Worm (Caenorhabditis elegans) whole organism, young adult: ENCODE results near the gene twk-20.

Experiments used
- B0019.2 ChIP-seq: fragments of 200-800 bp; sonication (Bioruptor generic); conservative IDR thresholded peaks from 2 replicates; pipeline ENCODE4 v1.3.6; 2022; ENCODE audit warnings: missing genetic modification reagents, missing genetic modification characterization, missing compliant biosample characterization
- B0035.1 ChIP-seq: sonication (generic microtip); optimal IDR thresholded peaks from 2 replicates; lab custom pipeline; 2016; ENCODE audit warnings: missing genetic modification characterization, mild to moderate bottlenecking, missing compliant biosample characterization, missing genotype, missing genetic modification reagents
- B0261.1 ChIP-seq: sonication (generic microtip); optimal IDR thresholded peaks from 2 replicates; lab custom pipeline; 2016; ENCODE audit warnings: mild to moderate bottlenecking, missing genetic modification characterization, moderate library complexity, missing compliant biosample characterization
- C06A6.2 ChIP-seq: fragments of 200-800 bp; sonication (Bioruptor generic); conservative IDR thresholded peaks from 2 replicates; pipeline ENCODE4 v1.3.6; 2022; ENCODE audit warnings: missing genetic modification characterization, missing compliant biosample characterization
- C17E4.6 ChIP-seq: fragments of 200-800 bp; sonication (Bioruptor generic); IDR thresholded peaks from 2 replicates; pipeline ENCODE4 v1.3.6; 2022; ENCODE audit warnings: missing genetic modification reagents, missing genetic modification characterization, missing compliant biosample characterization
- F10E7.11 ChIP-seq: sonication (generic microtip); optimal IDR thresholded peaks from 2 replicates; lab custom pipeline; 2017; ENCODE audit warnings: mild to moderate bottlenecking, missing genetic modification characterization, moderate library complexity, missing compliant biosample characterization
- F23B12.7 ChIP-seq: sonication (generic microtip); optimal IDR thresholded peaks from 2 replicates; lab custom pipeline; 2017; ENCODE audit warnings: missing genetic modification characterization, mild to moderate bottlenecking, missing compliant biosample characterization, antibody characterized with exemption, moderate library complexity; ENCODE audit not compliant: insufficient read depth
- F57C9.4 ChIP-seq: sonication (generic microtip); optimal IDR thresholded peaks from 2 replicates; lab custom pipeline; 2017; ENCODE audit warnings: mild to moderate bottlenecking, missing genetic modification characterization, missing compliant biosample characterization
- K11D2.4 ChIP-seq: fragments of 200-800 bp; sonication (Bioruptor generic); IDR thresholded peaks from 2 replicates; pipeline ENCODE4 v1.3.6; 2022; ENCODE audit warnings: missing genetic modification reagents, missing genetic modification characterization, missing compliant biosample characterization
- K12H6.12 ChIP-seq: fragments of 200-800 bp; sonication (Bioruptor generic); optimal IDR thresholded peaks from 2 replicates; lab custom pipeline; 2018; ENCODE audit warnings: mild to moderate bottlenecking, missing genetic modification characterization, missing compliant biosample characterization
- Y53F4B.3 ChIP-seq: fragments of 200-800 bp; sonication (Bioruptor generic); IDR thresholded peaks from 2 replicates; pipeline ENCODE4 v1.3.6; 2022; ENCODE audit warnings: missing genetic modification reagents, missing genetic modification characterization, missing compliant biosample characterization
- Y56A3A.18 ChIP-seq: fragments of 200-800 bp; sonication (Bioruptor generic); IDR thresholded peaks from 2 replicates; pipeline ENCODE4 v1.3.6; 2022; ENCODE audit warnings: missing genetic modification reagents, missing genetic modification characterization, missing compliant biosample characterization
- akir-1 ChIP-seq: fragments of 200-800 bp; sonication (Bioruptor generic); optimal IDR thresholded peaks from 2 replicates; lab custom pipeline; 2018; ENCODE audit warnings: mild to moderate bottlenecking, missing genetic modification characterization, moderate library complexity, missing compliant biosample characterization
- attf-5 ChIP-seq: fragments of 200-800 bp; sonication (Bioruptor generic); optimal IDR thresholded peaks from 2 replicates; lab custom pipeline; 2018; ENCODE audit warnings: mild to moderate bottlenecking, missing genetic modification characterization, missing compliant biosample characterization
- attf-6 ChIP-seq: fragments of 200-800 bp; sonication (Bioruptor generic); IDR thresholded peaks from 2 replicates; pipeline ENCODE4 v1.3.6; 2022; ENCODE audit warnings: missing genetic modification reagents, missing genetic modification characterization, missing compliant biosample characterization
- bed-2 ChIP-seq: fragments of 200-800 bp; sonication (Bioruptor generic); IDR thresholded peaks from 2 replicates; pipeline ENCODE4 v1.3.6; 2022; ENCODE audit warnings: missing genetic modification reagents, missing genetic modification characterization, missing compliant biosample characterization
- cebp-1 ChIP-seq, 2 experiments: fragments of 200-800 bp in 1 of 2; sonication (Bioruptor generic) in 1 of 2; sonication (generic microtip) in 1 of 2; IDR thresholded peaks in 1 of 2; optimal IDR thresholded peaks in 1 of 2; 2 replicates each; pipeline versions ENCODE4 v1.3.6 to Lab custom; 2017 to 2022; ENCODE audit warnings: missing compliant biosample characterization in 2 of 2, missing genetic modification characterization in 2 of 2, mild to moderate bottlenecking in 1 of 2, missing genetic modification reagents in 1 of 2, moderate library complexity in 1 of 2
- ceh-27 ChIP-seq: fragments of 200-800 bp; sonication (Bioruptor generic); optimal IDR thresholded peaks from 2 replicates; lab custom pipeline; 2018; ENCODE audit warnings: mild to moderate bottlenecking, missing genetic modification characterization, moderate library complexity, missing compliant biosample characterization
- chd-7 ChIP-seq: sonication (generic microtip); optimal IDR thresholded peaks from 2 replicates; lab custom pipeline; 2016; ENCODE audit warnings: mild to moderate bottlenecking, missing genetic modification characterization, moderate library complexity, missing compliant biosample characterization
- dox-1 ChIP-seq: fragments of 200-800 bp; sonication (Bioruptor generic); IDR thresholded peaks from 2 replicates; pipeline ENCODE4 v1.3.6; 2022; ENCODE audit warnings: missing genetic modification reagents, missing genetic modification characterization, missing compliant biosample characterization
- dpl-1 ChIP-seq: fragments of 150-350 bp; optimal IDR thresholded peaks from 2 replicates; lab custom pipeline; 2014; ENCODE audit warnings: missing biosample characterization, missing genetic modification reagents, missing genetic modification characterization
- egl-18 ChIP-seq: fragments of 200-800 bp; sonication (Bioruptor generic); IDR thresholded peaks from 2 replicates; pipeline ENCODE4 v1.3.6; 2022; ENCODE audit warnings: missing genetic modification reagents, missing genetic modification characterization, missing compliant biosample characterization
- egl-44 ChIP-seq: fragments of 200-800 bp; sonication (Bioruptor generic); IDR thresholded peaks from 2 replicates; pipeline ENCODE4 v1.3.6; 2022; ENCODE audit warnings: missing genetic modification reagents, missing genetic modification characterization, missing compliant biosample characterization
- gei-17 ChIP-seq: fragments of 200-800 bp; sonication (Bioruptor generic); optimal IDR thresholded peaks from 2 replicates; lab custom pipeline; 2018; ENCODE audit warnings: mild to moderate bottlenecking, missing genetic modification characterization, missing compliant biosample characterization
- hlh-12 ChIP-seq: sonication (generic microtip); optimal IDR thresholded peaks from 2 replicates; lab custom pipeline; 2016; ENCODE audit warnings: missing genetic modification characterization, missing compliant biosample characterization
- hmg-1.2 ChIP-seq: fragments of 200-800 bp; sonication (Bioruptor generic); IDR thresholded peaks from 2 replicates; pipeline ENCODE4 v1.3.6; 2022; ENCODE audit warnings: missing genetic modification reagents, missing genetic modification characterization, missing compliant biosample characterization
- let-526 ChIP-seq: fragments of 200-800 bp; sonication (Bioruptor generic); IDR thresholded peaks from 2 replicates; pipeline ENCODE4 v1.3.6; 2022; ENCODE audit warnings: missing genetic modification reagents, missing genetic modification characterization, missing compliant biosample characterization
- let-607 ChIP-seq, 2 experiments: fragments of 200-800 bp in 1 of 2; sonication (Bioruptor generic) in 1 of 2; sonication (generic microtip) in 1 of 2; optimal IDR thresholded peaks; 2 replicates each; lab custom pipeline; 2016 to 2018; ENCODE audit warnings: mild to moderate bottlenecking in 2 of 2, missing compliant biosample characterization in 2 of 2, missing genetic modification characterization in 2 of 2, moderate library complexity in 2 of 2, missing genotype in 1 of 2
- lin-35 ChIP-seq, 3 experiments: fragments of 150-350 bp in 2 of 3; sonication (generic microtip) in 1 of 3; optimal IDR thresholded peaks; 2 replicates each; lab custom pipeline; 2014 to 2018; ENCODE audit warnings: missing biosample characterization in 3 of 3, missing genetic modification characterization in 3 of 3, missing genetic modification reagents in 3 of 3
- lin-40 ChIP-seq: sonication (generic microtip); optimal IDR thresholded peaks from 2 replicates; lab custom pipeline; 2016; ENCODE audit warnings: missing genetic modification characterization, mild to moderate bottlenecking, missing compliant biosample characterization, missing genotype, missing genetic modification reagents
- lin-54 ChIP-seq: fragments of 200-800 bp; sonication (Bioruptor generic); optimal IDR thresholded peaks from 2 replicates; lab custom pipeline; 2018; ENCODE audit warnings: mild to moderate bottlenecking, missing genetic modification characterization, missing compliant biosample characterization
- mcd-1 ChIP-seq: fragments of 200-800 bp; sonication (Bioruptor generic); IDR thresholded peaks from 2 replicates; pipeline ENCODE4 v1.3.6; 2022; ENCODE audit warnings: missing genetic modification reagents, missing genetic modification characterization, missing compliant biosample characterization
- mes-4 ChIP-seq: sonication (generic microtip); optimal IDR thresholded peaks from 2 replicates; lab custom pipeline; 2016; ENCODE audit warnings: missing genotype, missing genetic modification characterization, missing compliant biosample characterization
- nfyb-1 ChIP-seq: fragments of 200-800 bp; sonication (Bioruptor generic); IDR thresholded peaks from 2 replicates; pipeline ENCODE4 v1.3.6; 2022; ENCODE audit warnings: missing genetic modification reagents, missing genetic modification characterization, missing compliant biosample characterization
- nhr-179 ChIP-seq: sonication (generic microtip); optimal IDR thresholded peaks from 2 replicates; lab custom pipeline; 2016; ENCODE audit warnings: mild to moderate bottlenecking, missing genetic modification characterization, missing compliant biosample characterization
- nhr-80 ChIP-seq: sonication (generic microtip); optimal IDR thresholded peaks from 2 replicates; lab custom pipeline; 2016; ENCODE audit warnings: missing genetic modification characterization, missing compliant biosample characterization
- pbrm-1 ChIP-seq: fragments of 200-800 bp; sonication (Bioruptor generic); IDR thresholded peaks from 2 replicates; pipeline ENCODE4 v1.3.6; 2022; ENCODE audit warnings: missing genetic modification reagents, missing genetic modification characterization, missing compliant biosample characterization
- rcor-1 ChIP-seq: fragments of 200-800 bp; sonication (Bioruptor generic); IDR thresholded peaks from 2 replicates; pipeline ENCODE4 v1.3.6; 2022; ENCODE audit warnings: missing genetic modification reagents, missing genetic modification characterization, missing compliant biosample characterization
- somi-1 ChIP-seq: fragments of 200-800 bp; sonication (Bioruptor generic); optimal IDR thresholded peaks from 2 replicates; lab custom pipeline; 2018; ENCODE audit warnings: mild to moderate bottlenecking, missing genetic modification characterization, missing compliant biosample characterization
- tbp1 ChIP-seq: fragments of 200-800 bp; sonication (Bioruptor generic); optimal IDR thresholded peaks from 2 replicates; lab custom pipeline; 2018; ENCODE audit warnings: mild to moderate bottlenecking, missing genetic modification characterization, missing compliant biosample characterization
- tlf-1 ChIP-seq: fragments of 200-800 bp; sonication (Bioruptor generic); optimal IDR thresholded peaks from 2 replicates; lab custom pipeline; 2018; ENCODE audit warnings: mild to moderate bottlenecking, missing genetic modification characterization, missing compliant biosample characterization
- unc-62 ChIP-seq: fragments of 150-350 bp; optimal IDR thresholded peaks from 2 replicates; lab custom pipeline; 2014; ENCODE audit warnings: missing biosample characterization, missing genetic modification reagents, missing genetic modification characterization
- zfh-2 ChIP-seq: fragments of 200-800 bp; sonication (Bioruptor generic); conservative IDR thresholded peaks from 2 replicates; pipeline ENCODE4 v1.3.6; 2022; ENCODE audit warnings: missing genetic modification reagents, missing genetic modification characterization, missing compliant biosample characterization
- ztf-18 ChIP-seq: sonication (generic microtip); optimal IDR thresholded peaks from 2 replicates; lab custom pipeline; 2016; ENCODE audit warnings: missing genotype, mild to moderate bottlenecking, missing genetic modification characterization, missing compliant biosample characterization

Gene twk-20

ce11 chrX:13676892-13677291 is 37.2 kb downstream of the twk-20 start, which contains the start of gene gck-4:
gck-4 (plus strand) TSS chrX:13677192.
- TF ChIP-seq C06A6.2, result no peak
- no peak for TF ChIP-seq akir-1 (GFP tag; lab: Kevin White, UChicago)
- no peak for TF ChIP-seq K12H6.12 (tag; lab: Kevin White, UChicago)
- no peak for TF ChIP-seq B0019.2 (GFP tag; lab: Robert Waterston, UW)
- no peak for TF ChIP-seq K11D2.4 (GFP tag; lab: Robert Waterston, UW)
- TF ChIP-seq egl-18 (GFP tag; lab: Robert Waterston, UW), result no peak
- TF ChIP-seq let-526 (GFP tag; lab: Robert Waterston, UW), result no peak
- TF ChIP-seq lin-54 (GFP tag; lab: Kevin White, UChicago), result no peak
- no peak for TF ChIP-seq somi-1
- no peak for TF ChIP-seq nhr-179 (tag; lab: Kevin White, UChicago)
- TF ChIP-seq hlh-12 (tag; lab: Kevin White, UChicago), result no peak
- no peak for TF ChIP-seq Y56A3A.18 (GFP tag; lab: Robert Waterston, UW)
- no peak for TF ChIP-seq F57C9.4 (tag; lab: Kevin White, UChicago)
- no peak for TF ChIP-seq dpl-1 (GFP tag; lab: Kevin White, UChicago)
- no peak for TF ChIP-seq C17E4.6
- no peak for TF ChIP-seq Y53F4B.3 (GFP tag; lab: Robert Waterston, UW)
- TF ChIP-seq lin-35 (GFP tag; optimal IDR thresholded peaks at IDR 0.05; lab: Kevin White, UChicago), result no peak

- no peak for TF ChIP-seq B0035.1
- TF ChIP-seq nhr-179 (tag; lab: Kevin White, UChicago), result no peak
- TF ChIP-seq tlf-1 (GFP tag; lab: Kevin White, UChicago), result no peak
- TF ChIP-seq C06A6.2, result no peak
- TF ChIP-seq hmg-1.2, result no peak
- TF ChIP-seq nhr-80, result peak; percentile 41
Observed at ce11 chrX:13685725-13686124, 46.0 kb downstream of the twk-20 start.

- peak; percentile 42; the same call in 1 of the 2 replicates for TF ChIP-seq nfyb-1 (GFP tag; lab: Robert Waterston, UW)
- TF ChIP-seq hmg-1.2, result peak; percentile 91
- peak; percentile 14; the same call in 1 of the 2 replicates for TF ChIP-seq rcor-1
- no peak for TF ChIP-seq F57C9.4 (tag; lab: Kevin White, UChicago)
- TF ChIP-seq lin-54 (GFP tag; lab: Kevin White, UChicago), result peak; percentile 3
- no peak for TF ChIP-seq unc-62 (GFP tag; lab: Kevin White, UChicago)
- peak; percentile 50; the same call in 1 of the 2 replicates for TF ChIP-seq pbrm-1
- no peak for TF ChIP-seq F10E7.11 (tag; lab: Kevin White, UChicago)
- peak; percentile 91 for TF ChIP-seq cebp-1 (GFP tag; IDR thresholded peaks at IDR 0.05; lab: Robert Waterston, UW)
- TF ChIP-seq cebp-1 (tag; optimal IDR thresholded peaks at IDR 0.05; lab: Kevin White, UChicago), result peak; percentile 98
- TF ChIP-seq let-607 (tag; optimal IDR thresholded peaks at IDR 0.05; lab: Kevin White, UChicago), result peak; percentile 54 to 71
- peak; percentile 10 for TF ChIP-seq tbp1 (GFP tag; lab: Kevin White, UChicago)
- TF ChIP-seq ztf-18, result peak; percentile 16
- TF ChIP-seq mes-4 (tag; lab: Kevin White, UChicago), result no peak
- TF ChIP-seq mcd-1 (GFP tag; lab: Robert Waterston, UW), result no peak
- TF ChIP-seq attf-6 (GFP tag; lab: Robert Waterston, UW), result no peak
- TF ChIP-seq K11D2.4 (GFP tag; lab: Robert Waterston, UW), result peak; percentile 29; the same call in 1 of the 2 replicates
- TF ChIP-seq lin-40 (tag; lab: Kevin White, UChicago), result peak; percentile 50
- no peak for TF ChIP-seq bed-2 (GFP tag; lab: Robert Waterston, UW)
- peak; percentile 40 for TF ChIP-seq chd-7 (tag; lab: Kevin White, UChicago)
- TF ChIP-seq ceh-27 (GFP tag; lab: Kevin White, UChicago), result peak; percentile 74
- peak; percentile 22 for TF ChIP-seq gei-17 (GFP tag; lab: Kevin White, UChicago)
- peak; percentile 91 for TF ChIP-seq zfh-2 (GFP tag; lab: Robert Waterston, UW)
- TF ChIP-seq F23B12.7 (tag; lab: Kevin White, UChicago), result no peak
- peak; percentile 55 for TF ChIP-seq attf-5
- 0 out of 2 replicates have a peak, but pooled peaks have one; percentile 42 for TF ChIP-seq egl-44 (GFP tag; lab: Robert Waterston, UW)
- peak; percentile 45 for TF ChIP-seq nhr-80
- TF ChIP-seq B0261.1 (tag; lab: Kevin White, UChicago), result peak; percentile 5
- TF ChIP-seq C06A6.2, result 0 out of 2 replicates have a peak, but pooled peaks have one; percentile 27
- TF ChIP-seq K12H6.12 (tag; lab: Kevin White, UChicago), result peak; percentile 34
- peak; percentile 77; the same call in 1 of the 2 replicates for TF ChIP-seq dox-1 (GFP tag; lab: Robert Waterston, UW)
Observed at ce11 chrX:13687111-13687512, 47.4 kb downstream of the twk-20 start.
